Fruit fly (Drosophila melanogaster) Kc167 (cell line): ENCODE data around the gene spn-F.

Experiments used
- Myc ChIP-seq: fragments of >200 bp; optimal IDR thresholded peaks from 2 replicates; lab custom pipeline; 2017; ENCODE audit warnings: missing external identifiers
- Sin3A ChIP-seq: fragments of >200 bp; optimal IDR thresholded peaks from 2 replicates; lab custom pipeline; 2018; ENCODE audit warnings: missing external identifiers
- h ChIP-seq: fragments of >200 bp; optimal IDR thresholded peaks from 3 replicates; lab custom pipeline; 2018; ENCODE audit warnings: missing external identifiers
- insv ChIP-seq: fragments of >200 bp; optimal IDR thresholded peaks from 3 replicates; lab custom pipeline; 2018; ENCODE audit warnings: missing external identifiers
- psq ChIP-seq: fragments of >200 bp; optimal IDR thresholded peaks from 2 replicates; lab custom pipeline; 2017; ENCODE audit warnings: missing external identifiers
- ttk ChIP-seq: sonication (Bioruptor generic); optimal IDR thresholded peaks from 2 replicates; lab custom pipeline; 2017; ENCODE audit warnings: missing external identifiers

- TF ChIP-seq psq (lab: Kevin White, UChicago) (no peak), Sin3A (no peak), h (lab: Kevin White, UChicago) (no peak), ttk (lab: Kevin White, UChicago) (no peak), Myc (lab: Kevin White, UChicago) (no peak), insv (lab: Kevin White, UChicago) (no peak)
These were observed 23.8 kb upstream of the spn-F start for dm6 chr3R:31231134-31231533.
